Worm (Caenorhabditis elegans) whole organism, L3 larva: ENCODE results near the gene C05C9.3.

Experiments
- R02D3.7 ChIP-seq: fragments of 150-350 bp; optimal IDR thresholded peaks from 2 replicates; lab custom pipeline; 2014; ENCODE audit warnings: missing biosample characterization, missing genetic modification characterization
- ZK546.5 ChIP-seq: sonication (generic microtip); optimal IDR thresholded peaks from 2 replicates; lab custom pipeline; 2017; ENCODE audit warnings: missing biosample characterization, missing genetic modification characterization
- aly-2 ChIP-seq: fragments of 150-350 bp; optimal IDR thresholded peaks from 2 replicates; lab custom pipeline; 2014; ENCODE audit warnings: missing biosample characterization, missing genetic modification characterization
- ama-1 ChIP-seq: fragments of 150-350 bp; optimal IDR thresholded peaks from 2 replicates; lab custom pipeline; 2018
- ceh-16 ChIP-seq: sonication (generic microtip); optimal IDR thresholded peaks from 2 replicates; lab custom pipeline; 2017; ENCODE audit warnings: missing biosample characterization, missing genetic modification characterization
- ceh-28 ChIP-seq: fragments of 150-350 bp; optimal IDR thresholded peaks from 2 replicates; lab custom pipeline; 2014; ENCODE audit warnings: missing biosample characterization, missing genetic modification reagents, missing genetic modification characterization
- ceh-82 ChIP-seq: fragments of 150-350 bp; optimal IDR thresholded peaks from 2 replicates; lab custom pipeline; 2014; ENCODE audit warnings: missing biosample characterization, missing genetic modification characterization
- ceh-9 ChIP-seq: sonication (generic microtip); optimal IDR thresholded peaks from 2 replicates; lab custom pipeline; 2018; ENCODE audit warnings: missing biosample characterization, missing genetic modification characterization
- daf-12 ChIP-seq: fragments of 150-350 bp; optimal IDR thresholded peaks from 2 replicates; lab custom pipeline; 2014; ENCODE audit warnings: missing biosample characterization, missing genetic modification reagents, missing genetic modification characterization
- egl-27 ChIP-seq: sonication (generic microtip); optimal IDR thresholded peaks from 4 replicates; lab custom pipeline; 2017; ENCODE audit warnings: missing biosample characterization, missing genetic modification reagents, missing genetic modification characterization
- egl-5 ChIP-seq: fragments of 150-350 bp; optimal IDR thresholded peaks from 2 replicates; lab custom pipeline; 2017; ENCODE audit warnings: missing biosample characterization, missing genetic modification reagents, missing genetic modification characterization, inconsistent platforms
- elt-1 ChIP-seq: fragments of 150-350 bp; optimal IDR thresholded peaks from 2 replicates; lab custom pipeline; 2014; ENCODE audit warnings: missing biosample characterization, missing genetic modification characterization
- elt-2 ChIP-seq: sonication (generic microtip); optimal IDR thresholded peaks from 2 replicates; lab custom pipeline; 2016; ENCODE audit warnings: missing genetic modification reagents, mild to moderate bottlenecking, missing genetic modification characterization, missing compliant biosample characterization
- elt-3 ChIP-seq, 3 experiments: fragments of 150-350 bp in 1 of 3; sonication (generic microtip) in 2 of 3; optimal IDR thresholded peaks; 2 replicates in 2 of 3; 4 replicates in 1 of 3; lab custom pipeline; 2014 to 2017; ENCODE audit warnings: missing biosample characterization in 3 of 3, missing genetic modification characterization in 3 of 3
- eor-1 ChIP-seq, 2 experiments: fragments of 150-350 bp; optimal IDR thresholded peaks; 2 replicates each; lab custom pipeline; 2014 to 2018; ENCODE audit warnings: missing biosample characterization in 2 of 2, missing genetic modification characterization in 2 of 2
- fkh-10 ChIP-seq: sonication (generic microtip); optimal IDR thresholded peaks from 2 replicates; lab custom pipeline; 2017; ENCODE audit warnings: missing biosample characterization, missing genetic modification reagents, missing genetic modification characterization
- fkh-2 ChIP-seq: fragments of 150-350 bp; optimal IDR thresholded peaks from 2 replicates; lab custom pipeline; 2014; ENCODE audit warnings: missing biosample characterization, missing genetic modification reagents, missing genetic modification characterization
- fos-1 ChIP-seq: fragments of 150-350 bp; optimal IDR thresholded peaks from 2 replicates; lab custom pipeline; 2014; ENCODE audit warnings: missing biosample characterization, missing genetic modification characterization
- hmg-11 ChIP-seq: sonication (generic microtip); optimal IDR thresholded peaks from 2 replicates; lab custom pipeline; 2016; ENCODE audit warnings: missing genetic modification characterization, missing compliant biosample characterization
- jun-1 ChIP-seq: fragments of 150-350 bp; optimal IDR thresholded peaks from 2 replicates; lab custom pipeline; 2014; ENCODE audit warnings: missing biosample characterization, missing genetic modification reagents, missing genetic modification characterization
- lin-15B ChIP-seq: fragments of 150-350 bp; optimal IDR thresholded peaks from 2 replicates; lab custom pipeline; 2014; ENCODE audit warnings: missing biosample characterization, missing genetic modification characterization
- lin-39 ChIP-seq: fragments of 150-350 bp; optimal IDR thresholded peaks from 2 replicates; lab custom pipeline; 2018; ENCODE audit warnings: missing biosample characterization, missing genetic modification reagents, missing genetic modification characterization
- lsy-12 ChIP-seq: sonication (generic microtip); optimal IDR thresholded peaks from 2 replicates; lab custom pipeline; 2016; ENCODE audit warnings: mild to moderate bottlenecking, missing genetic modification characterization, missing compliant biosample characterization
- mdl-1 ChIP-seq: fragments of 150-350 bp; optimal IDR thresholded peaks from 2 replicates; lab custom pipeline; 2014; ENCODE audit warnings: missing biosample characterization, missing genetic modification characterization
- mml-1 ChIP-seq: fragments of 150-350 bp; sonication (generic microtip); optimal IDR thresholded peaks from 3 replicates; lab custom pipeline; 2014; ENCODE audit warnings: missing biosample characterization, missing genetic modification characterization
- nfya-1 ChIP-seq: sonication (generic microtip); optimal IDR thresholded peaks from 2 replicates; lab custom pipeline; 2017; ENCODE audit warnings: missing genetic modification characterization, mild to moderate bottlenecking, missing compliant biosample characterization, antibody characterized with exemption, moderate library complexity; ENCODE audit not compliant: insufficient read depth
- nhr-11 ChIP-seq: fragments of 150-350 bp; optimal IDR thresholded peaks from 2 replicates; lab custom pipeline; 2014; ENCODE audit warnings: missing biosample characterization, missing genetic modification characterization
- nhr-12 ChIP-seq: fragments of 150-350 bp; optimal IDR thresholded peaks from 2 replicates; lab custom pipeline; 2014; ENCODE audit warnings: missing biosample characterization, missing genetic modification characterization
- nhr-23 ChIP-seq: fragments of 150-350 bp; optimal IDR thresholded peaks from 2 replicates; lab custom pipeline; 2014; ENCODE audit warnings: missing biosample characterization, missing genetic modification reagents, missing genetic modification characterization
- nhr-237 ChIP-seq: fragments of 150-350 bp; optimal IDR thresholded peaks from 2 replicates; lab custom pipeline; 2014; ENCODE audit warnings: missing biosample characterization, missing genetic modification characterization
- nhr-25 ChIP-seq: sonication (generic microtip); optimal IDR thresholded peaks from 2 replicates; lab custom pipeline; 2017; ENCODE audit warnings: missing biosample characterization, missing genetic modification characterization
- nhr-28 ChIP-seq: fragments of 150-350 bp; optimal IDR thresholded peaks from 2 replicates; lab custom pipeline; 2014; ENCODE audit warnings: missing biosample characterization, missing genetic modification characterization
- nhr-43 ChIP-seq: sonication (generic microtip); optimal IDR thresholded peaks from 2 replicates; lab custom pipeline; 2016; ENCODE audit warnings: mild to moderate bottlenecking, missing genetic modification characterization, missing compliant biosample characterization; ENCODE audit not compliant: poor library complexity, severe bottlenecking
- nhr-67 ChIP-seq: fragments of 150-350 bp; optimal IDR thresholded peaks from 2 replicates; lab custom pipeline; 2014; ENCODE audit warnings: missing biosample characterization, missing genetic modification characterization
- nhr-76 ChIP-seq: fragments of 150-350 bp; sonication (generic microtip); optimal IDR thresholded peaks from 5 replicates; lab custom pipeline; 2014; ENCODE audit warnings: missing biosample characterization, missing genetic modification characterization
- nhr-77 ChIP-seq: fragments of 150-350 bp; optimal IDR thresholded peaks from 2 replicates; lab custom pipeline; 2014; ENCODE audit warnings: missing biosample characterization, missing genetic modification characterization
- pha-4 ChIP-seq: fragments of 150-350 bp; optimal IDR thresholded peaks from 2 replicates; lab custom pipeline; 2014; ENCODE audit warnings: missing biosample characterization, missing genetic modification reagents, missing genetic modification characterization
- pqm-1 ChIP-seq: fragments of 150-350 bp; optimal IDR thresholded peaks from 2 replicates; lab custom pipeline; 2017; ENCODE audit warnings: missing biosample characterization, missing genetic modification characterization, inconsistent platforms
- sea-2 ChIP-seq: fragments of 150-350 bp; sonication (generic microtip); optimal IDR thresholded peaks from 4 replicates; lab custom pipeline; 2014; ENCODE audit warnings: missing biosample characterization, missing genetic modification reagents, missing genetic modification characterization
- skn-1 ChIP-seq: fragments of 150-350 bp; optimal IDR thresholded peaks from 2 replicates; lab custom pipeline; 2014; ENCODE audit warnings: missing biosample characterization, missing genetic modification characterization
- snpc-4 ChIP-seq: fragments of 150-350 bp; optimal IDR thresholded peaks from 2 replicates; lab custom pipeline; 2014; ENCODE audit warnings: missing biosample characterization, missing genetic modification characterization
- tbx-2 ChIP-seq: sonication (generic microtip); optimal IDR thresholded peaks from 2 replicates; lab custom pipeline; 2016; ENCODE audit warnings: mild to moderate bottlenecking, missing genetic modification characterization, missing compliant biosample characterization
- unc-39 ChIP-seq: sonication (generic microtip); optimal IDR thresholded peaks from 4 replicates; lab custom pipeline; 2017; ENCODE audit warnings: missing biosample characterization, missing genetic modification characterization
- unc-62 ChIP-seq: fragments of 150-350 bp; sonication (generic microtip); optimal IDR thresholded peaks from 4 replicates; lab custom pipeline; 2014; ENCODE audit warnings: missing biosample characterization, missing genetic modification reagents, missing genetic modification characterization
- zag-1 ChIP-seq: fragments of 150-350 bp; optimal IDR thresholded peaks from 2 replicates; lab custom pipeline; 2014; ENCODE audit warnings: missing biosample characterization, missing genetic modification characterization
- ztf-11 ChIP-seq: fragments of 150-350 bp; optimal IDR thresholded peaks from 2 replicates; lab custom pipeline; 2014; ENCODE audit warnings: missing biosample characterization, missing genetic modification characterization
- ztf-4 ChIP-seq: fragments of 150-350 bp; optimal IDR thresholded peaks from 2 replicates; lab custom pipeline; 2014; ENCODE audit warnings: missing biosample characterization, missing genetic modification characterization

C05C9.3 gene

ce11 chrX:11098086-11098485 lies 54.5 kb downstream of the C05C9.3 start, which contains the start of gene W02H3.3:
Gene W02H3.3, minus strand, starts transcription at chrX:11098186.
- no peak for TF ChIP-seq jun-1
- no peak for TF ChIP-seq ceh-28 (tag; lab: Kevin White, UChicago)
- TF ChIP-seq lin-39 (tag; lab: Kevin White, UChicago): no peak
- TF ChIP-seq ceh-9 (tag; lab: Kevin White, UChicago): no peak
- no peak for TF ChIP-seq elt-3 (tag; optimal IDR thresholded peaks at IDR 0.05; lab: Kevin White, UChicago)
- TF ChIP-seq zag-1 (tag; lab: Kevin White, UChicago): no peak
- no peak for TF ChIP-seq nhr-77
- TF ChIP-seq hmg-11 (tag; lab: Kevin White, UChicago): no peak
- no peak for TF ChIP-seq nhr-76 (tag; lab: Kevin White, UChicago)
- no peak for TF ChIP-seq eor-1 (tag; optimal IDR thresholded peaks at IDR 0.05; lab: Kevin White, UChicago)
- no peak for TF ChIP-seq nhr-67 (tag; lab: Kevin White, UChicago)

- no peak for TF ChIP-seq ZK546.5 (tag; lab: Kevin White, UChicago)
- no peak for TF ChIP-seq fos-1 (tag; lab: Kevin White, UChicago)
- no peak for TF ChIP-seq nhr-77
- no peak for TF ChIP-seq nhr-11
Measured at ce11 chrX:11097343-11097742, 55.3 kb downstream of the C05C9.3 start.

ce11 chrX:11095480-11095879 lies 57.1 kb downstream of the C05C9.3 start:
- TF ChIP-seq nhr-237: no peak
- peak; percentile 30 for TF ChIP-seq R02D3.7 (tag; lab: Kevin White, UChicago)
- peak; percentile 61 for TF ChIP-seq nhr-23 (tag; lab: Kevin White, UChicago)
- no peak for TF ChIP-seq ceh-16
- TF ChIP-seq mml-1: no peak
- peak; percentile 47 for TF ChIP-seq pha-4
- TF ChIP-seq nhr-43 (tag; lab: Kevin White, UChicago): peak; percentile 92
- no peak for TF ChIP-seq aly-2 (tag; lab: Kevin White, UChicago)
- peak; percentile 87 for TF ChIP-seq lsy-12 (tag; lab: Kevin White, UChicago)
- TF ChIP-seq nhr-67 (tag; lab: Kevin White, UChicago): no peak
- TF ChIP-seq nhr-25 (tag; lab: Kevin White, UChicago): peak; percentile 69
- TF ChIP-seq skn-1 (tag; lab: Kevin White, UChicago): peak; percentile 65
- TF ChIP-seq ztf-11: no peak
- no peak for TF ChIP-seq mdl-1
- no peak for TF ChIP-seq ceh-9 (tag; lab: Kevin White, UChicago)
- TF ChIP-seq nhr-12 (tag; lab: Kevin White, UChicago): no peak
- TF ChIP-seq egl-5 (tag; lab: Kevin White, UChicago): peak; percentile 70
- no peak for TF ChIP-seq unc-39 (tag; lab: Kevin White, UChicago)
- peak; percentile 66 for TF ChIP-seq nfya-1 (tag; lab: Kevin White, UChicago)
- TF ChIP-seq elt-1 (tag; lab: Kevin White, UChicago): no peak
- TF ChIP-seq tbx-2 (tag; lab: Kevin White, UChicago): peak; percentile 92
- peak in 1 of 3 experiments; percentile 58 for TF ChIP-seq elt-3 (tag; optimal IDR thresholded peaks at IDR 0.05; lab: Kevin White, UChicago)
- no peak for TF ChIP-seq fkh-2 (tag; lab: Kevin White, UChicago)
- TF ChIP-seq elt-2: peak; percentile 46
- TF ChIP-seq snpc-4 (tag; lab: Kevin White, UChicago): no peak
- TF ChIP-seq ama-1 (lab: Kevin White, UChicago): no peak
- no peak for TF ChIP-seq ZK546.5 (tag; lab: Kevin White, UChicago)
- TF ChIP-seq lin-15B (tag; lab: Kevin White, UChicago): peak; percentile 16
- no peak for TF ChIP-seq daf-12 (tag; lab: Kevin White, UChicago)
- TF ChIP-seq nhr-76 (tag; lab: Kevin White, UChicago): no peak
- no peak for TF ChIP-seq zag-1 (tag; lab: Kevin White, UChicago)
- TF ChIP-seq nhr-11: no peak
- peak; percentile 19 for TF ChIP-seq pqm-1 (tag; lab: Kevin White, UChicago)
- TF ChIP-seq nhr-77: peak; percentile 63
- peak; percentile 69 for TF ChIP-seq jun-1
- TF ChIP-seq fos-1 (tag; lab: Kevin White, UChicago): peak; percentile 2
- TF ChIP-seq hmg-11 (tag; lab: Kevin White, UChicago): peak; percentile 92
- peak; percentile 76 for TF ChIP-seq lin-39 (tag; lab: Kevin White, UChicago)
- peak; percentile 26 for TF ChIP-seq ztf-4 (tag; lab: Kevin White, UChicago)
- TF ChIP-seq egl-27 (tag; lab: Kevin White, UChicago): peak; percentile 6
- peak; percentile 67 for TF ChIP-seq ceh-28 (tag; lab: Kevin White, UChicago)
- peak; percentile 80 for TF ChIP-seq ceh-82 (tag; lab: Kevin White, UChicago)
- TF ChIP-seq sea-2: no peak
- no peak for TF ChIP-seq unc-62 (GFP tag; lab: Kevin White, UChicago)
- TF ChIP-seq nhr-28 (tag; lab: Kevin White, UChicago): no peak
- TF ChIP-seq eor-1 (tag; optimal IDR thresholded peaks at IDR 0.05; lab: Kevin White, UChicago): no peak
- TF ChIP-seq fkh-10: no peak
